Fruit fly (Drosophila melanogaster): Measurements from ENCODE around the gene Dnali1.

Dnali1 gene

DNA sequence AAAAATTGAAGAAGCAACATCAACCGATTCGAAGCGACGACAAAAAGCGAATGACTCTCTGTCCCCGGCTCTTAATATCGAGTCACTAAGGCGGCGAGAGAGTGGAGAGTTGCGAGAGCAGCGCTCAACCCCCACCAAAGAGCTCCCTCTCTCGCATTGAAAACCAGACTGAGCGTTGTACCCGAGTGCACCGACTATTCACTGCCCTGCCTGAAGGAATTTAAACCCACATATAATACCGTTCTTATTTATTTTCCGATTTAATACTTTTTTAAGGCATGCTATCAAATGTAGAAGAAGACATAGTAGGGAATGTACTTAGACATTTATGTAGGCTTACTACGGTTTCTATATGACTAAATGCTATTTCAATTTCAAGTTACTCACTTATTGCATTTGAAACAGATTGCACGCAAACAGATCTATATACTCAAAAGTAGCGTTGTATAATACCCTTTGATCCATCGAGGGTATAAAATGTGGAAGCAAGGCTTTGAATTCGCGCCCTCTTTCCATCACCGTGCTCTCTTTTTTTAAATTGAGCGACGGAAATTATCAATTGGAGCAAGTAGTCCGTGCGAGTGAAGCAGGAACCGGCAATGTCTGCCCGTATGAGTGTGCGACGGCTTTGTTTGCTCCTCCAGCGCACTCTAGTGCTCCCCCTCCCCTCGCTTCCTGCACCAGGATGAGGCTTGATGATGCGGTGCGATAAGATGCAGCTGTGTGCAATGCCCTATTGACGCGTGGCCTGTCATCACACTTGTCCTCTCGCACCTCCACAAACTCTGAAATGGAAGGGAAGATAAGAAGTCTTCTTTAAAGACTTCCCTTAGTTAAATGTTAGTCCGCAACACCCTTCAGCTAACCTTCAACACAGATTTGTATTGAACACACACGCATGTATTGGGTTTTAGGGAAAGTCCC lies 5.7 kb downstream of the Dnali1 start, which contains the start of gene mthl5 (continued):
- peak; percentile 27; the same call in 1 of the 2 replicates for TF ChIP-seq CG43689 (GFP tag; IDR thresholded peaks at IDR 0.05)
- peak; percentile 76 for TF ChIP-seq CG12155 (GFP tag; optimal IDR thresholded peaks at IDR 0.05)
- peak; percentile 22 for TF ChIP-seq CG2116 (GFP tag; optimal IDR thresholded peaks at IDR 0.05)
- peak; percentile 4 for TF ChIP-seq CG4282 (GFP tag; optimal IDR thresholded peaks at IDR 0.05)
- TF ChIP-seq CG6654 (GFP tag; optimal IDR thresholded peaks at IDR 0.05): peak; percentile 47
- TF ChIP-seq Atf-2 (GFP tag; optimal IDR thresholded peaks at IDR 0.05): peak; percentile 79
- no peak for TF ChIP-seq mirr (GFP tag; optimal IDR thresholded peaks at IDR 0.05)
- TF ChIP-seq CG15479 (GFP tag; optimal IDR thresholded peaks at IDR 0.05): no peak
- TF ChIP-seq CkIIα-i1 (GFP tag; IDR thresholded peaks at IDR 0.05): no peak
- TF ChIP-seq NC2β (GFP tag; optimal IDR thresholded peaks at IDR 0.05): peak; percentile 36
- TF ChIP-seq Pdp1 (GFP tag; optimal IDR thresholded peaks at IDR 0.05): peak; percentile 83 to 91
- TF ChIP-seq chinmo (GFP tag; IDR thresholded peaks at IDR 0.05; ENCODE audit: partially characterized antibody): peak; percentile 3; the same call in 2 of the 4 replicates
- no peak for TF ChIP-seq NK7.1 (GFP tag; optimal IDR thresholded peaks at IDR 0.05)
- TF ChIP-seq CG5180 (GFP tag; optimal IDR thresholded peaks at IDR 0.05): peak; percentile 53
- TF ChIP-seq D19A (tag; optimal IDR thresholded peaks at IDR 0.05): peak; percentile 100
- peak; percentile 76 for TF ChIP-seq CG13775 (GFP tag; optimal IDR thresholded peaks at IDR 0.05)
- peak; percentile 77 for TF ChIP-seq zfh1 (GFP tag; IDR thresholded peaks at IDR 0.05)
- peak; percentile 80 for TF ChIP-seq CG4820 (GFP tag; optimal IDR thresholded peaks at IDR 0.05)
- peak; percentile 49 for TF ChIP-seq CG1792 (GFP tag; optimal IDR thresholded peaks at IDR 0.05)
- no peak for TF ChIP-seq CG10321 (GFP tag; IDR thresholded peaks at IDR 0.05)
- TF ChIP-seq CG13624 (GFP tag; optimal IDR thresholded peaks at IDR 0.05): peak; percentile 80
- TF ChIP-seq CG8281 (tag; optimal IDR thresholded peaks at IDR 0.05): peak; percentile 62
- TF ChIP-seq CG9215 (GFP tag; IDR thresholded peaks at IDR 0.05): peak; percentile 64
- peak; percentile 69 for TF ChIP-seq lab (GFP tag; optimal IDR thresholded peaks at IDR 0.05)
- peak; percentile 68 for TF ChIP-seq CG33213 (GFP tag; optimal IDR thresholded peaks at IDR 0.05)
- peak; percentile 27; the same call in 1 of the 2 replicates for TF ChIP-seq MBD-R2 (GFP tag; IDR thresholded peaks at IDR 0.05)
- peak; percentile 21; the same call in 1 of the 2 replicates for TF ChIP-seq CG17612 (GFP tag; IDR thresholded peaks at IDR 0.05)
- TF ChIP-seq CG6254 (GFP tag; optimal IDR thresholded peaks at IDR 0.05): peak; percentile 69
- TF ChIP-seq CG9876 (GFP tag; optimal IDR thresholded peaks at IDR 0.05): peak; percentile 59
- TF ChIP-seq crp (GFP tag; optimal IDR thresholded peaks at IDR 0.05): peak in 1 of 2 experiments; percentile 36
- no peak for TF ChIP-seq run (tag; optimal IDR thresholded peaks at IDR 0.05)
- peak; percentile 56 for TF ChIP-seq twi (tag; optimal IDR thresholded peaks at IDR 0.05)
- TF ChIP-seq ssp (GFP tag; IDR thresholded peaks at IDR 0.05): peak; percentile 64
- TF ChIP-seq so (GFP tag; IDR thresholded peaks at IDR 0.05): peak; percentile 65; the same call in 2 of the 3 replicates
- peak in 1 of 2 experiments; percentile 42 for TF ChIP-seq pan (optimal IDR thresholded peaks at IDR 0.05)
- TF ChIP-seq pan (GFP tag; optimal IDR thresholded peaks at IDR 0.05 in 1 of 2, IDR thresholded peaks at IDR 0.05 in 1 of 2): peak in 1 of 2 experiments; percentile 74
- no peak for TF ChIP-seq ham (GFP tag; IDR thresholded peaks at IDR 0.05)
- TF ChIP-seq fd96Cb (tag; optimal IDR thresholded peaks at IDR 0.05): peak; percentile 84
- TF ChIP-seq Fer1 (GFP tag; optimal IDR thresholded peaks at IDR 0.05): no peak
- no peak for TF ChIP-seq gt (GFP tag; IDR thresholded peaks at IDR 0.05)
- TF ChIP-seq CG18476 (GFP tag; optimal IDR thresholded peaks at IDR 0.05): peak; percentile 54
- peak; percentile 77 for TF ChIP-seq CG1529 (GFP tag; optimal IDR thresholded peaks at IDR 0.05)
- TF ChIP-seq abd-A (tag; optimal IDR thresholded peaks at IDR 0.05): no peak
- peak; percentile 11; the same call in 1 of the 2 replicates for TF ChIP-seq sim (GFP tag; IDR thresholded peaks at IDR 0.05)
- peak; percentile 48; the same call in 1 of the 2 replicates for TF ChIP-seq H2.0 (GFP tag; IDR thresholded peaks at IDR 0.05)
- TF ChIP-seq Elba2 (GFP tag; optimal IDR thresholded peaks at IDR 0.05): no peak
- TF ChIP-seq ems (GFP tag; optimal IDR thresholded peaks at IDR 0.05): peak; percentile 77
- no peak for TF ChIP-seq nau (GFP tag; optimal IDR thresholded peaks at IDR 0.05)

All from whole organism, embryonic.